Fruit fly (Drosophila melanogaster): Measurements from ENCODE around the gene His2Av.

The His2Av gene

dm6 chr3R:26899982-26900381 is 33.3 kb downstream of the His2Av start (continued):
- TF ChIP-seq CG1647 (GFP tag; optimal IDR thresholded peaks at IDR 0.05) (no peak), ftz-f1 (GFP tag; optimal IDR thresholded peaks at IDR 0.05) (no peak), CkIIα-i1 (GFP tag; IDR thresholded peaks at IDR 0.05) (no peak), disco-r (GFP tag; optimal IDR thresholded peaks at IDR 0.05) (no peak), fd3F (GFP tag; optimal IDR thresholded peaks at IDR 0.05) (no peak), CG13123 (GFP tag; optimal IDR thresholded peaks at IDR 0.05) (peak; percentile 8), CG11085 (GFP tag; IDR thresholded peaks at IDR 0.05) (no peak), CG2129 (GFP tag; IDR thresholded peaks at IDR 0.05; ENCODE audit: partially characterized antibody) (no peak), CG4404 (GFP tag; IDR thresholded peaks at IDR 0.05) (peak; percentile 17; the same call in 1 of the 2 replicates), inv (GFP tag; IDR thresholded peaks at IDR 0.05; ENCODE audit: partially characterized antibody) (no peak), CG17359 (tag; optimal IDR thresholded peaks at IDR 0.05) (peak; percentile 67), z (GFP tag; IDR thresholded peaks at IDR 0.05) (no peak), Rfx (GFP tag; IDR thresholded peaks at IDR 0.05) (0 out of 2 replicates have a peak, but pooled peaks have one; percentile 6), dm (GFP tag; optimal IDR thresholded peaks at IDR 0.05) (no peak), hkb (optimal IDR thresholded peaks at IDR 0.05) (no peak), hkb (GFP tag; IDR thresholded peaks at IDR 0.05) (0 out of 2 replicates have a peak, but pooled peaks have one; percentile 28), hbn (GFP tag; IDR thresholded peaks at IDR 0.05; ENCODE audit: partially characterized antibody) (no peak), chn (GFP tag; optimal IDR thresholded peaks at IDR 0.05) (peak; percentile 1), az2 (GFP tag; optimal IDR thresholded peaks at IDR 0.05) (peak; percentile 65), lbe (GFP tag; optimal IDR thresholded peaks at IDR 0.05) (no peak), zfh2 (GFP tag; optimal IDR thresholded peaks at IDR 0.05) (no peak), Mad (GFP tag; optimal IDR thresholded peaks at IDR 0.05) (no peak), CG18599 (GFP tag; optimal IDR thresholded peaks at IDR 0.05) (no peak), D19A (tag; optimal IDR thresholded peaks at IDR 0.05) (peak; percentile 22), Awh (GFP tag; IDR thresholded peaks at IDR 0.05) (0 out of 2 replicates have a peak, but pooled peaks have one; percentile 9), ems (GFP tag; optimal IDR thresholded peaks at IDR 0.05) (no peak), CG17385 (GFP tag; optimal IDR thresholded peaks at IDR 0.05) (peak; percentile 35), ken (GFP tag; IDR thresholded peaks at IDR 0.05) (peak; percentile 51; the same call in 1 of the 3 replicates), CG10654 (GFP tag; optimal IDR thresholded peaks at IDR 0.05) (peak; percentile 8), pum (GFP tag; optimal IDR thresholded peaks at IDR 0.05) (no peak), CG13775 (GFP tag; optimal IDR thresholded peaks at IDR 0.05) (no peak), Max (GFP tag; optimal IDR thresholded peaks at IDR 0.05) (no peak), Hey (tag; optimal IDR thresholded peaks at IDR 0.05) (no peak), cato (GFP tag; optimal IDR thresholded peaks at IDR 0.05; ENCODE audit: borderline replicate concordance) (no peak), danr (GFP tag; IDR thresholded peaks at IDR 0.05) (no peak), Fer2 (tag; optimal IDR thresholded peaks at IDR 0.05) (no peak), gro (GFP tag; optimal IDR thresholded peaks at IDR 0.05) (no peak), CG14710 (tag; optimal IDR thresholded peaks at IDR 0.05) (peak; percentile 28), Lpt (GFP tag; optimal IDR thresholded peaks at IDR 0.05) (no peak), peb (GFP tag; IDR thresholded peaks at IDR 0.05) (no peak), CG7271 (tag; optimal IDR thresholded peaks at IDR 0.05) (no peak), E2f2 (GFP tag; IDR thresholded peaks at IDR 0.05) (peak; percentile 30; the same call in 1 of the 2 replicates), CG30020 (tag; optimal IDR thresholded peaks at IDR 0.05) (no peak), Usf (GFP tag; optimal IDR thresholded peaks at IDR 0.05) (no peak), tap (tag; optimal IDR thresholded peaks at IDR 0.05) (peak; percentile 21), PHDP (tag; optimal IDR thresholded peaks at IDR 0.05) (peak; percentile 11), chif (GFP tag; optimal IDR thresholded peaks at IDR 0.05) (no peak), al (GFP tag; IDR thresholded peaks at IDR 0.05) (no peak), CG11723 (GFP tag; optimal IDR thresholded peaks at IDR 0.05) (no peak), CG10462 (GFP tag; optimal IDR thresholded peaks at IDR 0.05) (no peak), Ets97D (GFP tag; optimal IDR thresholded peaks at IDR 0.05) (peak; percentile 42), Ravus (GFP tag; IDR thresholded peaks at IDR 0.05) (no peak)
